Fruit fly (Drosophila melanogaster) whole organism, pupa: ENCODE measurements around the gene RPA2.
A peak's percentile ranks its signal among the peaks of the same experiment; 100 is the strongest.

Source experiments
- CG10348 ChIP-seq: fragments of 200-800 bp; sonication (Bioruptor generic); IDR thresholded peaks from 2 replicates; pipeline ENCODE4 v1.3.6; 2022; ENCODE audit warnings: missing biosample characterization, missing genetic modification characterization
- CG12605 ChIP-seq: fragments of 200-800 bp; sonication (Bioruptor generic); IDR thresholded peaks from 2 replicates; pipeline ENCODE4 v1.3.6; 2022; ENCODE audit warnings: missing biosample characterization, missing genetic modification characterization
- CG13204 ChIP-seq: fragments of 200-800 bp; sonication (Bioruptor generic); optimal IDR thresholded peaks from 2 replicates; lab custom pipeline; 2018; ENCODE audit warnings: missing biosample characterization, mild to moderate bottlenecking, missing genetic modification characterization, moderate library complexity
- CG14655 ChIP-seq: fragments of 200-800 bp; sonication (Bioruptor generic); optimal IDR thresholded peaks from 3 replicates; lab custom pipeline; 2017; ENCODE audit warnings: mild to moderate bottlenecking, missing biosample characterization, missing genetic modification reagents, missing genetic modification characterization
- CG15710 ChIP-seq: fragments of 200-800 bp; sonication (Bioruptor generic); optimal IDR thresholded peaks from 2 replicates; lab custom pipeline; 2018; ENCODE audit warnings: missing biosample characterization, mild to moderate bottlenecking, missing genetic modification characterization, moderate library complexity
- CG17806 ChIP-seq: fragments of 200-800 bp; sonication (Bioruptor generic); optimal IDR thresholded peaks from 2 replicates; lab custom pipeline; 2018; ENCODE audit warnings: missing biosample characterization, mild to moderate bottlenecking, missing genetic modification characterization, moderate library complexity
- CG32121 ChIP-seq: fragments of 200-800 bp; sonication (Bioruptor generic); IDR thresholded peaks from 2 replicates; pipeline ENCODE4 v1.3.6; 2022; ENCODE audit warnings: missing biosample characterization, missing genetic modification characterization
- CG34367 ChIP-seq: fragments of 200-800 bp; sonication (Bioruptor generic); optimal IDR thresholded peaks from 2 replicates; lab custom pipeline; 2018; ENCODE audit warnings: missing biosample characterization, mild to moderate bottlenecking, missing genetic modification characterization
- CG4496 ChIP-seq: fragments of 200-800 bp; sonication (Bioruptor generic); IDR thresholded peaks from 3 replicates; pipeline ENCODE4 v1.3.6; 2022; ENCODE audit warnings: missing biosample characterization, missing genetic modification characterization
- CG8159 ChIP-seq: fragments of 200-800 bp; sonication (Bioruptor generic); optimal IDR thresholded peaks from 3 replicates; lab custom pipeline; 2018; ENCODE audit warnings: missing biosample characterization, mild to moderate bottlenecking, missing genetic modification characterization, moderate library complexity
- CG8301 ChIP-seq: fragments of 200-800 bp; sonication (Bioruptor generic); optimal IDR thresholded peaks from 2 replicates; lab custom pipeline; 2018; ENCODE audit warnings: missing biosample characterization, mild to moderate bottlenecking, missing genetic modification characterization
- CG9948 ChIP-seq: fragments of 200-800 bp; sonication (Bioruptor generic); optimal IDR thresholded peaks from 2 replicates; lab custom pipeline; 2018; ENCODE audit warnings: missing biosample characterization, mild to moderate bottlenecking, missing genetic modification characterization, moderate library complexity
- D1 ChIP-seq: fragments of 200-800 bp; sonication (Bioruptor generic); optimal IDR thresholded peaks from 2 replicates; lab custom pipeline; 2018; ENCODE audit warnings: missing biosample characterization, mild to moderate bottlenecking, missing genetic modification characterization, moderate library complexity
- EcR ChIP-seq: fragments of 200-800 bp; sonication (Bioruptor generic); optimal IDR thresholded peaks from 3 replicates; lab custom pipeline; 2019; ENCODE audit warnings: missing biosample characterization, missing genetic modification characterization, mild to moderate bottlenecking, moderate library complexity, missing genetic modification reagents
- Ets98B ChIP-seq: fragments of 200-800 bp; sonication (Bioruptor generic); IDR thresholded peaks from 2 replicates; pipeline ENCODE4 v1.3.6; 2022; ENCODE audit warnings: missing biosample characterization, missing genetic modification characterization
- Pif1A ChIP-seq: fragments of 200-800 bp; sonication (Bioruptor generic); optimal IDR thresholded peaks from 3 replicates; lab custom pipeline; 2016; ENCODE audit warnings: missing biosample characterization, missing genetic modification characterization
- Pif1B ChIP-seq: fragments of 200-800 bp; sonication (Bioruptor generic); optimal IDR thresholded peaks from 3 replicates; lab custom pipeline; 2016; ENCODE audit warnings: missing biosample characterization, missing genetic modification characterization
- Snoo ChIP-seq: fragments of 200-800 bp; sonication (Bioruptor generic); optimal IDR thresholded peaks from 3 replicates; lab custom pipeline; 2017; ENCODE audit warnings: missing biosample characterization, mild to moderate bottlenecking, missing genetic modification characterization, inconsistent platforms
- fd96Ca ChIP-seq: fragments of 200-800 bp; sonication (Bioruptor generic); IDR thresholded peaks from 3 replicates; pipeline ENCODE4 v1.3.6; 2022; ENCODE audit warnings: missing biosample characterization, missing genetic modification characterization
- gl ChIP-seq: fragments of 200-800 bp; sonication (Bioruptor generic); optimal IDR thresholded peaks from 2 replicates; lab custom pipeline; 2018; ENCODE audit warnings: missing biosample characterization, mild to moderate bottlenecking, missing genetic modification characterization
- rn ChIP-seq: fragments of 200-800 bp; sonication (Bioruptor generic); IDR thresholded peaks from 2 replicates; pipeline ENCODE4 v1.3.6; 2022; ENCODE audit warnings: missing biosample characterization, missing genetic modification characterization

RPA2 gene

dm6 chr2L:20942206-20942863 is 16.4 kb upstream of the RPA2 start:
- TF ChIP-seq CG8159 (no peak), Pif1A (no peak), CG15710 (tag; lab: Kevin White, UChicago) (peak; percentile 50), D1 (tag; lab: Kevin White, UChicago) (no peak), EcR (GFP tag; lab: Kevin White, UChicago) (no peak), CG13204 (GFP tag; lab: Kevin White, UChicago) (no peak), CG34367 (tag; lab: Kevin White, UChicago) (no peak), CG10348 (GFP tag; lab: Robert Waterston, UW) (no peak)

- TF ChIP-seq CG8159, result peak; percentile 50
- peak; percentile 1 for TF ChIP-seq CG9948
- TF ChIP-seq gl (tag; lab: Kevin White, UChicago), result no peak
- TF ChIP-seq CG17806 (tag; lab: Kevin White, UChicago), result peak; percentile 10
- no peak for TF ChIP-seq CG34367 (tag; lab: Kevin White, UChicago)
- TF ChIP-seq Snoo (tag; lab: Kevin White, UChicago), result peak; percentile 31
- TF ChIP-seq CG15710 (tag; lab: Kevin White, UChicago), result peak; percentile 43
- TF ChIP-seq CG14655, result peak; percentile 32
Measured at dm6 chr2L:20940738-20941137, 14.8 kb upstream of the RPA2 start.

dm6 chr2L:20939632-20940031 is 13.7 kb upstream of the RPA2 start:
- TF ChIP-seq Snoo (tag; lab: Kevin White, UChicago), result peak; percentile 24
- TF ChIP-seq EcR (GFP tag; lab: Kevin White, UChicago), result no peak
- peak; percentile 14 for TF ChIP-seq CG17806 (tag; lab: Kevin White, UChicago)
- peak; percentile 34 for TF ChIP-seq CG9948
- TF ChIP-seq CG8159, result peak; percentile 18
- TF ChIP-seq CG4496, result 0 out of 3 replicates have a peak, but pooled peaks have one; percentile 53
- no peak for TF ChIP-seq Pif1A
- peak; percentile 30 for TF ChIP-seq CG14655
- TF ChIP-seq, all 21 proteins: peak for 6

- TF ChIP-seq Pif1A, result no peak
- TF ChIP-seq Ets98B (GFP tag; lab: Robert Waterston, UW), result no peak
- no peak for TF ChIP-seq CG10348 (GFP tag; lab: Robert Waterston, UW)
- no peak for TF ChIP-seq fd96Ca (GFP tag; lab: Robert Waterston, UW)
- TF ChIP-seq gl (tag; lab: Kevin White, UChicago), result no peak
Measured at dm6 chr2L:20937395-20937794, 11.4 kb upstream of the RPA2 start.

dm6 chr2L:20936420-20936819 is 10.5 kb upstream of the RPA2 start:
- TF ChIP-seq D1 (tag; lab: Kevin White, UChicago) (no peak), CG9948 (peak; percentile 46), Ets98B (GFP tag; lab: Robert Waterston, UW) (no peak), CG4496 (no peak), EcR (GFP tag; lab: Kevin White, UChicago) (no peak), CG34367 (tag; lab: Kevin White, UChicago) (peak; percentile 13), Snoo (tag; lab: Kevin White, UChicago) (peak; percentile 1), CG13204 (GFP tag; lab: Kevin White, UChicago) (no peak), Pif1B (peak; percentile 35), rn (GFP tag; lab: Robert Waterston, UW) (no peak), CG17806 (tag; lab: Kevin White, UChicago) (peak; percentile 42), CG32121 (no peak), CG8301 (tag; lab: Kevin White, UChicago) (peak; percentile 38), CG8159 (peak; percentile 49), Pif1A (peak; percentile 46), gl (tag; lab: Kevin White, UChicago) (no peak), CG15710 (tag; lab: Kevin White, UChicago) (peak; percentile 45), CG14655 (peak; percentile 49), CG10348 (GFP tag; lab: Robert Waterston, UW) (no peak), fd96Ca (GFP tag; lab: Robert Waterston, UW) (no peak), CG12605 (GFP tag; lab: Robert Waterston, UW) (no peak)
- TF ChIP-seq, all 21 proteins: peak for 10

- TF ChIP-seq Snoo (tag; lab: Kevin White, UChicago) (no peak), CG12605 (GFP tag; lab: Robert Waterston, UW) (peak; percentile 38), CG8301 (tag; lab: Kevin White, UChicago) (no peak), gl (tag; lab: Kevin White, UChicago) (peak; percentile 29), CG9948 (no peak), CG32121 (no peak), CG10348 (GFP tag; lab: Robert Waterston, UW) (no peak), CG34367 (tag; lab: Kevin White, UChicago) (no peak), CG14655 (no peak), CG13204 (GFP tag; lab: Kevin White, UChicago) (peak; percentile 74), Pif1B (no peak), CG4496 (no peak), EcR (GFP tag; lab: Kevin White, UChicago) (peak; percentile 96)
Measured at dm6 chr2L:20936061-20936390, 10.1 kb upstream of the RPA2 start.
